Fruit fly (Drosophila melanogaster) whole organism, embryonic: ENCODE data around the gene Rpn2.
A peak's percentile ranks its signal among the peaks of the same experiment; 100 is the strongest.

Experiments used
- ATbp ChIP-seq: fragments of 200-800 bp; sonication (Bioruptor generic); optimal IDR thresholded peaks from 2 replicates; lab custom pipeline; 2017; ENCODE audit warnings: missing biosample characterization, mild to moderate bottlenecking, missing genetic modification characterization, missing genetic modification reagents
- B-H1 ChIP-seq: fragments of 200-800 bp; sonication (Bioruptor generic); IDR thresholded peaks from 3 replicates; pipeline ENCODE4 v1.3.6; 2022; ENCODE audit warnings: missing biosample characterization, missing genetic modification characterization
- Blimp-1 ChIP-seq: fragments of 200-800 bp; sonication (Bioruptor generic); optimal IDR thresholded peaks from 3 replicates; lab custom pipeline; 2018; ENCODE audit warnings: missing biosample characterization, missing genetic modification characterization, mild to moderate bottlenecking, moderate library complexity, missing genetic modification reagents
- C15 ChIP-seq: fragments of 200-800 bp; sonication (Bioruptor generic); IDR thresholded peaks from 3 replicates; pipeline ENCODE4 v1.3.6; 2022; ENCODE audit warnings: missing biosample characterization, missing genetic modification characterization
- CG10431 ChIP-seq: fragments of 200-800 bp; sonication (Bioruptor generic); optimal IDR thresholded peaks from 3 replicates; lab custom pipeline; 2018; ENCODE audit warnings: missing biosample characterization, mild to moderate bottlenecking, missing genetic modification characterization
- CG11504 ChIP-seq: fragments of 200-800 bp; sonication (Bioruptor generic); optimal IDR thresholded peaks from 3 replicates; lab custom pipeline; 2019; ENCODE audit warnings: missing biosample characterization, mild to moderate bottlenecking, missing genetic modification characterization, moderate library complexity
- CG12071 ChIP-seq: fragments of 200-800 bp; sonication (Bioruptor generic); optimal IDR thresholded peaks from 3 replicates; lab custom pipeline; 2018; ENCODE audit warnings: missing biosample characterization, mild to moderate bottlenecking, missing genetic modification characterization
- CG13296 ChIP-seq: fragments of 200-800 bp; sonication (Bioruptor generic); optimal IDR thresholded peaks from 3 replicates; lab custom pipeline; 2018; ENCODE audit warnings: missing biosample characterization, mild to moderate bottlenecking, missing genetic modification characterization
- CG15514 ChIP-seq: fragments of 200-800 bp; sonication (Bioruptor generic); optimal IDR thresholded peaks from 3 replicates; lab custom pipeline; 2017; ENCODE audit warnings: missing biosample characterization, missing genetic modification characterization, mild to moderate bottlenecking, moderate library complexity, missing genetic modification reagents
- CG15601 ChIP-seq: fragments of 200-800 bp; sonication (Bioruptor generic); optimal IDR thresholded peaks from 3 replicates; lab custom pipeline; 2019; ENCODE audit warnings: missing biosample characterization, mild to moderate bottlenecking, missing genetic modification characterization, moderate library complexity
- CG31365 ChIP-seq: fragments of 200-800 bp; sonication (Bioruptor generic); optimal IDR thresholded peaks from 2 replicates; lab custom pipeline; 2018; ENCODE audit warnings: missing biosample characterization, mild to moderate bottlenecking, missing genetic modification characterization
- CG3163 ChIP-seq: fragments of 200-800 bp; sonication (Bioruptor generic); optimal IDR thresholded peaks from 3 replicates; lab custom pipeline; 2016; ENCODE audit warnings: missing biosample characterization, missing genetic modification characterization
- CG32532 ChIP-seq: fragments of 200-800 bp; sonication (Bioruptor generic); IDR thresholded peaks from 2 replicates; pipeline ENCODE4 v1.3.6; 2022; ENCODE audit warnings: missing biosample characterization, missing genetic modification characterization
- CG34376 ChIP-seq: fragments of 200-800 bp; sonication (Bioruptor generic); optimal IDR thresholded peaks from 2 replicates; lab custom pipeline; 2018; ENCODE audit warnings: missing biosample characterization, mild to moderate bottlenecking, missing genetic modification characterization
- CG3726 ChIP-seq: fragments of 200-800 bp; sonication (Bioruptor generic); IDR thresholded peaks from 3 replicates; pipeline ENCODE4, ENCODE4 v1.3.6; 2022; ENCODE audit warnings: missing biosample characterization, missing genetic modification characterization
- CG3995 ChIP-seq: fragments of 200-800 bp; sonication (Bioruptor generic); optimal IDR thresholded peaks from 3 replicates; lab custom pipeline; 2016; ENCODE audit warnings: missing biosample characterization, missing genetic modification characterization
- CG4424 ChIP-seq: fragments of 200-800 bp; sonication (Bioruptor generic); optimal IDR thresholded peaks from 3 replicates; lab custom pipeline; 2016; ENCODE audit warnings: missing biosample characterization, missing genetic modification characterization
- CG7987 ChIP-seq: fragments of 200-800 bp; sonication (Bioruptor generic); optimal IDR thresholded peaks from 2 replicates; lab custom pipeline; 2018; ENCODE audit warnings: missing biosample characterization, mild to moderate bottlenecking, missing genetic modification characterization, moderate library complexity
- CTCF ChIP-seq: fragments of 200-800 bp; sonication (Bioruptor generic); optimal IDR thresholded peaks from 2 replicates; lab custom pipeline; 2017; ENCODE audit warnings: missing biosample characterization, mild to moderate bottlenecking, missing genetic modification characterization, moderate library complexity
- CrebB ChIP-seq: fragments of 200-800 bp; sonication (Bioruptor generic); optimal IDR thresholded peaks from 3 replicates; lab custom pipeline; 2018; ENCODE audit warnings: missing biosample characterization, mild to moderate bottlenecking, missing genetic modification characterization
- D19B ChIP-seq: fragments of 200-800 bp; sonication (Bioruptor generic); optimal IDR thresholded peaks from 2 replicates; lab custom pipeline; 2017; ENCODE audit warnings: missing biosample characterization, mild to moderate bottlenecking, missing genetic modification characterization
- Dfd ChIP-seq, 2 experiments: fragments of >200 bp; optimal IDR thresholded peaks; 2 replicates each; lab custom pipeline; 2017; ENCODE audit warnings: missing biosample characterization in 2 of 2, missing genetic modification characterization in 2 of 2
- Dp ChIP-seq: fragments of 200-800 bp; sonication (Bioruptor generic); optimal IDR thresholded peaks from 2 replicates; lab custom pipeline; 2018; ENCODE audit warnings: missing biosample characterization, mild to moderate bottlenecking, missing genetic modification characterization, moderate library complexity
- Ets97D ChIP-seq: fragments of 200-800 bp; sonication (Bioruptor generic); optimal IDR thresholded peaks from 3 replicates; lab custom pipeline; 2016; ENCODE audit warnings: missing biosample characterization, missing genetic modification characterization
- Hmr ChIP-seq: fragments of 200-800 bp; sonication (Bioruptor generic); optimal IDR thresholded peaks from 3 replicates; lab custom pipeline; 2017; ENCODE audit warnings: mild to moderate bottlenecking, missing biosample characterization, missing genetic modification reagents, missing genetic modification characterization
- MBD-R2 ChIP-seq: fragments of 200-800 bp; sonication (Bioruptor generic); IDR thresholded peaks from 2 replicates; pipeline ENCODE4 v1.3.6; 2022; ENCODE audit warnings: missing biosample characterization, missing genetic modification characterization
- MESR4 ChIP-seq: fragments of 200-800 bp; sonication (Bioruptor generic); optimal IDR thresholded peaks from 2 replicates; lab custom pipeline; 2018; ENCODE audit warnings: missing biosample characterization, mild to moderate bottlenecking, missing genetic modification characterization, moderate library complexity
- Max ChIP-seq: fragments of 200-800 bp; sonication (Bioruptor generic); optimal IDR thresholded peaks from 2 replicates; lab custom pipeline; 2016; ENCODE audit warnings: missing biosample characterization, mild to moderate bottlenecking, missing genetic modification characterization
- NK7.1 ChIP-seq: fragments of 200-800 bp; sonication (Bioruptor generic); optimal IDR thresholded peaks from 3 replicates; lab custom pipeline; 2016; ENCODE audit warnings: missing biosample characterization, missing genetic modification characterization
- Nf-YC ChIP-seq: fragments of 200-800 bp; optimal IDR thresholded peaks from 3 replicates; lab custom pipeline; 2019; ENCODE audit warnings: missing biosample characterization, mild to moderate bottlenecking, missing genetic modification characterization, moderate library complexity
- Optix ChIP-seq: fragments of 200-800 bp; sonication (Bioruptor generic); IDR thresholded peaks from 3 replicates; pipeline ENCODE4 v1.3.6; 2022; ENCODE audit warnings: missing biosample characterization, missing genetic modification characterization
- Rfx ChIP-seq: fragments of 200-800 bp; sonication (Bioruptor generic); IDR thresholded peaks from 2 replicates; pipeline ENCODE4 v1.3.6; 2022; ENCODE audit warnings: missing biosample characterization, missing genetic modification characterization
- Scr ChIP-seq: fragments of 200-800 bp; sonication (Bioruptor generic); IDR thresholded peaks from 2 replicates; pipeline ENCODE4 v1.3.6; 2022; ENCODE audit warnings: missing biosample characterization, missing genetic modification characterization; ENCODE audit not compliant: partially characterized antibody
- Trl ChIP-seq, 3 experiments: fragments of >200 bp in 2 of 3; fragments of 200-800 bp in 1 of 3; sonication (Bioruptor generic) in 1 of 3; optimal IDR thresholded peaks; 2 replicates in 1 of 3; 3 replicates in 2 of 3; lab custom pipeline; 2016 to 2017; ENCODE audit warnings: missing biosample characterization in 1 of 3, missing genetic modification characterization in 1 of 3
- Vsx1 ChIP-seq: fragments of 200-800 bp; sonication (Bioruptor generic); optimal IDR thresholded peaks from 2 replicates; lab custom pipeline; 2017; ENCODE audit warnings: missing biosample characterization, mild to moderate bottlenecking, missing genetic modification characterization, missing genetic modification reagents
- br ChIP-seq: fragments of >200 bp; optimal IDR thresholded peaks from 2 replicates; lab custom pipeline; 2017
- chif ChIP-seq, 2 experiments: fragments of 200-800 bp; sonication (Bioruptor generic); optimal IDR thresholded peaks; 3 replicates each; lab custom pipeline; 2016; ENCODE audit warnings: missing biosample characterization in 2 of 2, missing genetic modification characterization in 2 of 2
- chn ChIP-seq: fragments of 200-800 bp; sonication (Bioruptor generic); optimal IDR thresholded peaks from 2 replicates; lab custom pipeline; 2016; ENCODE audit warnings: missing biosample characterization, missing genetic modification characterization
- fd64A ChIP-seq: fragments of 200-800 bp; sonication (Bioruptor generic); optimal IDR thresholded peaks from 3 replicates; lab custom pipeline; 2018; ENCODE audit warnings: missing biosample characterization, mild to moderate bottlenecking, missing genetic modification characterization
- fd96Cb ChIP-seq: fragments of 200-800 bp; sonication (Bioruptor generic); optimal IDR thresholded peaks from 2 replicates; lab custom pipeline; 2018; ENCODE audit warnings: missing biosample characterization, mild to moderate bottlenecking, missing genetic modification characterization, moderate library complexity
- gcm ChIP-seq: fragments of 200-800 bp; sonication (Bioruptor generic); optimal IDR thresholded peaks from 2 replicates; lab custom pipeline; 2019; ENCODE audit warnings: missing biosample characterization, mild to moderate bottlenecking, missing genetic modification characterization, moderate library complexity
- ham ChIP-seq: fragments of 200-800 bp; sonication (Bioruptor generic); IDR thresholded peaks from 2 replicates; pipeline ENCODE4 v1.3.6; 2022; ENCODE audit warnings: missing biosample characterization, missing genetic modification characterization
- odd ChIP-seq: fragments of 200-800 bp; sonication (Bioruptor generic); optimal IDR thresholded peaks from 2 replicates; lab custom pipeline; 2017; ENCODE audit warnings: missing biosample characterization, mild to moderate bottlenecking, missing genetic modification characterization
- pzg ChIP-seq: fragments of 200-800 bp; sonication (Bioruptor generic); optimal IDR thresholded peaks from 3 replicates; lab custom pipeline; 2018; ENCODE audit warnings: missing biosample characterization, mild to moderate bottlenecking, missing genetic modification characterization, moderate library complexity
- sens ChIP-seq: fragments of 200-800 bp; sonication (Bioruptor generic); peaks from one replicate; lab custom pipeline; 2016; ENCODE audit warnings: missing biosample characterization, missing genetic modification characterization
- so ChIP-seq: fragments of 200-800 bp; sonication (Bioruptor generic); IDR thresholded peaks from 3 replicates; pipeline ENCODE4 v1.3.6; 2022; ENCODE audit warnings: missing biosample characterization, missing genetic modification characterization
- stwl ChIP-seq: fragments of 200-800 bp; sonication (Bioruptor generic); optimal IDR thresholded peaks from 3 replicates; lab custom pipeline; 2018; ENCODE audit warnings: missing biosample characterization, mild to moderate bottlenecking, missing genetic modification characterization, moderate library complexity
- tll ChIP-seq, 2 experiments: fragments of 200-800 bp in 1 of 2; fragments of >200 bp in 1 of 2; sonication (Bioruptor generic) in 1 of 2; optimal IDR thresholded peaks; 2 replicates each; lab custom pipeline; 2017 to 2019; ENCODE audit warnings: missing biosample characterization in 2 of 2, missing genetic modification characterization in 2 of 2, mild to moderate bottlenecking in 1 of 2, moderate library complexity in 1 of 2
- trem ChIP-seq: fragments of 200-800 bp; optimal IDR thresholded peaks from 3 replicates; lab custom pipeline; 2019; ENCODE audit warnings: missing biosample characterization, mild to moderate bottlenecking, missing genetic modification characterization, moderate library complexity
- wek ChIP-seq: fragments of 200-800 bp; sonication (Bioruptor generic); optimal IDR thresholded peaks from 3 replicates; lab custom pipeline; 2018; ENCODE audit warnings: missing biosample characterization, mild to moderate bottlenecking, missing genetic modification characterization, moderate library complexity

The Rpn2 gene

DNA sequence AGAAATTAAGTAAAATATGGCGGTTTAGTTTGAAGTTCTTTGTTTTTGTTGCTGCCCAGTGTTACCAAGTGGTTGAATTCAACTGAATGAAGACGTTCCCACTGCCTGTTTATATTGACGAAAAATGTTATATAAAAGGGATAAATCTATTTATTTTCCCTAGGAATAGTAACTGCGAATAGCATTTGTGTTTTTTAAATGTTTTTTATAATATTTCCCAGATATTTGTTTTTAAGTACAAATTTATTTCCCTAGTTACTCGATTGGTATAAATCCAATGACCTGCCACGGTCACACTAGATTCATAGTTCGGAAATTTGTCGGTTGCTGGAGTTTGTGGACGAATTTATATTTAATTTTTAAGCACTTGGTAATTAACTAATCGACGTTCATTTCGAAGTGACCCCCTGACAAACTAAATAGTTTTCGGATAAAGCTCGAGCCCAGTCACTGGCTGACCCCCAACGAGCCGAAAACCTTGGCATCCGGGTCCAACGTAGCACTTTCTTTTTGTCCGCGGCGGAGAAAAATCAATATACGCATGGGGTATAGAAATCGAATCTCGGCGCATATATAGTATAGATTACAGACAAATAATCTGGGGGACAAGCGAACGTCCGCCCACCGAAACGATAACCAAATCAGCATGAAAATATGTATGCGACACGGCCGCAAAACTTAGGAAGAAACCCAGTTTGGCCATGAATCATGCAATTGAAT lies 22.3 kb upstream of the Rpn2 start, which contains the start of the genes dgt6 and Vha100-1 (continued):
- TF ChIP-seq Optix (GFP tag; lab: Robert Waterston, UW) = no peak
- peak; percentile 42 for TF ChIP-seq Max (GFP tag; lab: Kevin White, UChicago)
- TF ChIP-seq fd96Cb (tag; lab: Kevin White, UChicago) = no peak
- no peak for TF ChIP-seq CG10431 (GFP tag; lab: Kevin White, UChicago)
- no peak for TF ChIP-seq CG12071 (GFP tag; lab: Kevin White, UChicago)
- no peak for TF ChIP-seq chn (GFP tag; lab: Kevin White, UChicago)
- TF ChIP-seq br (lab: Kevin White, UChicago) = no peak
- TF ChIP-seq so = no peak
- TF ChIP-seq Hmr (GFP tag; lab: Kevin White, UChicago) = no peak
- no peak for TF ChIP-seq CrebB
- no peak for TF ChIP-seq CG11504 (tag; lab: Kevin White, UChicago)
- TF ChIP-seq ham = no peak
- peak; percentile 27; the same call in 1 of the 2 replicates for TF ChIP-seq Scr (GFP tag; lab: Robert Waterston, UW)
- no peak for TF ChIP-seq C15 (GFP tag; lab: Robert Waterston, UW)
- TF ChIP-seq Dfd (GFP tag; optimal IDR thresholded peaks at IDR 0.05; lab: Kevin White, UChicago) = no peak
- no peak for TF ChIP-seq D19B (GFP tag; lab: Kevin White, UChicago)
- TF ChIP-seq CG31365 (tag; lab: Kevin White, UChicago) = no peak
- TF ChIP-seq tll (GFP tag; optimal IDR thresholded peaks at IDR 0.05; lab: Kevin White, UChicago) = no peak
- TF ChIP-seq trem (tag; lab: Kevin White, UChicago) = peak; percentile 83
- TF ChIP-seq CG3726 (GFP tag; lab: Robert Waterston, UW) = no peak
- TF ChIP-seq Trl (optimal IDR thresholded peaks at IDR 0.05; lab: Kevin White, UChicago) = no peak
- no peak for TF ChIP-seq Trl (GFP tag; optimal IDR thresholded peaks at IDR 0.05; lab: Kevin White, UChicago)
- no peak for TF ChIP-seq Vsx1
- no peak for TF ChIP-seq Blimp-1 (GFP tag; lab: Kevin White, UChicago)
- no peak for TF ChIP-seq Nf-YC (tag; lab: Kevin White, UChicago)
- no peak for TF ChIP-seq CG32532 (GFP tag; lab: Robert Waterston, UW)
- 0 out of 2 replicates have a peak, but pooled peaks have one; percentile 8 for TF ChIP-seq Rfx (GFP tag; lab: Robert Waterston, UW)
- TF ChIP-seq chif (GFP tag; optimal IDR thresholded peaks at IDR 0.05; lab: Kevin White, UChicago) = no peak

DNA sequence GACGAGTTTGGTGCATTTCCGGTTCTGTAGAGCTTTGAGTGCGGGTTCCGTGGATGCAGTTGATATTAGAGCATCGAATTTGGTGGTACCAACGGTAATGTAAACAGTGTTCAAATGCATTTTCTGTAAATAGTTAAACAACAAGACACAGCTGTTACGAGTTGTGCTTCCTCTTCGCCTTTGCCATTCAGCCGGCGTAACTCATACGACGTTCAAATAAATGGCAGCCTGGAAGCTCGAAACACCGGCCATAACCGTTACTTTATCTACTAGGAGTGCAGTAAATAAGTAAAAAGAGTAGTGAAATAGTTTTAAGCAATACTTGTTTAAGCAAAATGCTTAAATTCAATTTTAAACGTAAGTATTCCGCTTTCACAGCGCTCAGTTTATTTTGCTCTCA lies 14.9 kb upstream of the Rpn2 start, which contains the start of the genes Alg13 and superdeath:
Gene Alg13, minus strand, starts transcription at position 167 of the 400 bp plus-strand sequence.
Gene superdeath, plus strand, starts transcription at position 256 of the 400 bp plus-strand sequence.
- TF ChIP-seq pzg (GFP tag; lab: Kevin White, UChicago) = peak; percentile 62
- TF ChIP-seq sens (GFP tag; lab: Kevin White, UChicago) = peak; percentile 39
- peak; percentile 1 for TF ChIP-seq CG34376 (GFP tag; lab: Kevin White, UChicago)
- TF ChIP-seq MBD-R2 (GFP tag; lab: Robert Waterston, UW) = peak; percentile 82
- peak; percentile 22 for TF ChIP-seq fd64A (GFP tag; lab: Kevin White, UChicago)
- TF ChIP-seq CG4424 (GFP tag; lab: Kevin White, UChicago) = peak; percentile 20
- TF ChIP-seq CG15601 = peak; percentile 17
- peak; percentile 23 for TF ChIP-seq Ets97D (GFP tag; lab: Kevin White, UChicago)
- peak; percentile 49 for TF ChIP-seq ATbp
- peak; percentile 23 for TF ChIP-seq CG13296 (GFP tag; lab: Kevin White, UChicago)
- TF ChIP-seq stwl (tag; lab: Kevin White, UChicago) = peak; percentile 28
- TF ChIP-seq CG3995 (GFP tag; lab: Kevin White, UChicago) = peak; percentile 87
- peak; percentile 15 for TF ChIP-seq CG7987 (GFP tag; lab: Kevin White, UChicago)
- peak; percentile 43 for TF ChIP-seq wek
- TF ChIP-seq gcm = no peak
- no peak for TF ChIP-seq CG3163 (GFP tag; lab: Kevin White, UChicago)
- TF ChIP-seq B-H1 (GFP tag; lab: Robert Waterston, UW) = no peak
- TF ChIP-seq CTCF = peak; percentile 2
- TF ChIP-seq NK7.1 (GFP tag; lab: Kevin White, UChicago) = no peak
- peak; percentile 24 for TF ChIP-seq MESR4 (GFP tag; lab: Kevin White, UChicago)
- TF ChIP-seq odd = no peak
- TF ChIP-seq Dp (GFP tag; lab: Kevin White, UChicago) = peak; percentile 10
- peak; percentile 4 for TF ChIP-seq CG15514 (GFP tag; lab: Kevin White, UChicago)
